Fruit fly (Drosophila melanogaster) whole organism, pupa: ENCODE data around the gene CG46467.

Experiments
- CG10348 ChIP-seq: fragments of 200-800 bp; sonication (Bioruptor generic); IDR thresholded peaks from 2 replicates; pipeline ENCODE4 v1.3.6; 2022; ENCODE audit warnings: missing biosample characterization, missing genetic modification characterization
- CG12605 ChIP-seq: fragments of 200-800 bp; sonication (Bioruptor generic); IDR thresholded peaks from 2 replicates; pipeline ENCODE4 v1.3.6; 2022; ENCODE audit warnings: missing biosample characterization, missing genetic modification characterization
- CG13204 ChIP-seq: fragments of 200-800 bp; sonication (Bioruptor generic); optimal IDR thresholded peaks from 2 replicates; lab custom pipeline; 2018; ENCODE audit warnings: missing biosample characterization, mild to moderate bottlenecking, missing genetic modification characterization, moderate library complexity
- CG14655 ChIP-seq: fragments of 200-800 bp; sonication (Bioruptor generic); optimal IDR thresholded peaks from 3 replicates; lab custom pipeline; 2017; ENCODE audit warnings: mild to moderate bottlenecking, missing biosample characterization, missing genetic modification reagents, missing genetic modification characterization
- CG15710 ChIP-seq: fragments of 200-800 bp; sonication (Bioruptor generic); optimal IDR thresholded peaks from 2 replicates; lab custom pipeline; 2018; ENCODE audit warnings: missing biosample characterization, mild to moderate bottlenecking, missing genetic modification characterization, moderate library complexity
- CG17806 ChIP-seq: fragments of 200-800 bp; sonication (Bioruptor generic); optimal IDR thresholded peaks from 2 replicates; lab custom pipeline; 2018; ENCODE audit warnings: missing biosample characterization, mild to moderate bottlenecking, missing genetic modification characterization, moderate library complexity
- CG32121 ChIP-seq: fragments of 200-800 bp; sonication (Bioruptor generic); IDR thresholded peaks from 2 replicates; pipeline ENCODE4 v1.3.6; 2022; ENCODE audit warnings: missing biosample characterization, missing genetic modification characterization
- CG34367 ChIP-seq: fragments of 200-800 bp; sonication (Bioruptor generic); optimal IDR thresholded peaks from 2 replicates; lab custom pipeline; 2018; ENCODE audit warnings: missing biosample characterization, mild to moderate bottlenecking, missing genetic modification characterization
- CG4496 ChIP-seq: fragments of 200-800 bp; sonication (Bioruptor generic); IDR thresholded peaks from 3 replicates; pipeline ENCODE4 v1.3.6; 2022; ENCODE audit warnings: missing biosample characterization, missing genetic modification characterization
- CG8159 ChIP-seq: fragments of 200-800 bp; sonication (Bioruptor generic); optimal IDR thresholded peaks from 3 replicates; lab custom pipeline; 2018; ENCODE audit warnings: missing biosample characterization, mild to moderate bottlenecking, missing genetic modification characterization, moderate library complexity
- CG8301 ChIP-seq: fragments of 200-800 bp; sonication (Bioruptor generic); optimal IDR thresholded peaks from 2 replicates; lab custom pipeline; 2018; ENCODE audit warnings: missing biosample characterization, mild to moderate bottlenecking, missing genetic modification characterization
- CG9948 ChIP-seq: fragments of 200-800 bp; sonication (Bioruptor generic); optimal IDR thresholded peaks from 2 replicates; lab custom pipeline; 2018; ENCODE audit warnings: missing biosample characterization, mild to moderate bottlenecking, missing genetic modification characterization, moderate library complexity
- D1 ChIP-seq: fragments of 200-800 bp; sonication (Bioruptor generic); optimal IDR thresholded peaks from 2 replicates; lab custom pipeline; 2018; ENCODE audit warnings: missing biosample characterization, mild to moderate bottlenecking, missing genetic modification characterization, moderate library complexity
- EcR ChIP-seq: fragments of 200-800 bp; sonication (Bioruptor generic); optimal IDR thresholded peaks from 3 replicates; lab custom pipeline; 2019; ENCODE audit warnings: missing biosample characterization, missing genetic modification characterization, mild to moderate bottlenecking, moderate library complexity, missing genetic modification reagents
- Ets98B ChIP-seq: fragments of 200-800 bp; sonication (Bioruptor generic); IDR thresholded peaks from 2 replicates; pipeline ENCODE4 v1.3.6; 2022; ENCODE audit warnings: missing biosample characterization, missing genetic modification characterization
- Pif1A ChIP-seq: fragments of 200-800 bp; sonication (Bioruptor generic); optimal IDR thresholded peaks from 3 replicates; lab custom pipeline; 2016; ENCODE audit warnings: missing biosample characterization, missing genetic modification characterization
- Pif1B ChIP-seq: fragments of 200-800 bp; sonication (Bioruptor generic); optimal IDR thresholded peaks from 3 replicates; lab custom pipeline; 2016; ENCODE audit warnings: missing biosample characterization, missing genetic modification characterization
- Snoo ChIP-seq: fragments of 200-800 bp; sonication (Bioruptor generic); optimal IDR thresholded peaks from 3 replicates; lab custom pipeline; 2017; ENCODE audit warnings: missing biosample characterization, mild to moderate bottlenecking, missing genetic modification characterization, inconsistent platforms
- fd96Ca ChIP-seq: fragments of 200-800 bp; sonication (Bioruptor generic); IDR thresholded peaks from 3 replicates; pipeline ENCODE4 v1.3.6; 2022; ENCODE audit warnings: missing biosample characterization, missing genetic modification characterization
- gl ChIP-seq: fragments of 200-800 bp; sonication (Bioruptor generic); optimal IDR thresholded peaks from 2 replicates; lab custom pipeline; 2018; ENCODE audit warnings: missing biosample characterization, mild to moderate bottlenecking, missing genetic modification characterization
- rn ChIP-seq: fragments of 200-800 bp; sonication (Bioruptor generic); IDR thresholded peaks from 2 replicates; pipeline ENCODE4 v1.3.6; 2022; ENCODE audit warnings: missing biosample characterization, missing genetic modification characterization

Gene CG46467

dm6 chr3R:9889776-9890175 is 15.3 kb downstream of the CG46467 start:
- peak; percentile 78 for TF ChIP-seq EcR (GFP tag; lab: Kevin White, UChicago)
- TF ChIP-seq rn: no peak
- no peak for TF ChIP-seq CG8301 (tag; lab: Kevin White, UChicago)
- no peak for TF ChIP-seq CG12605
- no peak for TF ChIP-seq CG9948 (tag; lab: Kevin White, UChicago)
- peak; percentile 47; the same call in 2 of the 3 replicates for TF ChIP-seq fd96Ca (GFP tag; lab: Robert Waterston, UW)
- TF ChIP-seq CG13204 (GFP tag; lab: Kevin White, UChicago): peak; percentile 48
- no peak for TF ChIP-seq CG14655 (GFP tag; lab: Kevin White, UChicago)
- TF ChIP-seq Pif1B (GFP tag; lab: Kevin White, UChicago): no peak
- peak; percentile 2 for TF ChIP-seq CG8159 (tag; lab: Kevin White, UChicago)
- no peak for TF ChIP-seq CG4496
- TF ChIP-seq CG15710 (tag; lab: Kevin White, UChicago): no peak
- no peak for TF ChIP-seq Snoo (tag; lab: Kevin White, UChicago)
- TF ChIP-seq gl (tag; lab: Kevin White, UChicago): peak; percentile 4
- no peak for TF ChIP-seq D1 (tag; lab: Kevin White, UChicago)
- no peak for TF ChIP-seq CG10348 (GFP tag; lab: Robert Waterston, UW)
- TF ChIP-seq, all 21 proteins: peak for 5

- TF ChIP-seq CG10348 (GFP tag; lab: Robert Waterston, UW) (no peak), Pif1A (GFP tag; lab: Kevin White, UChicago) (no peak), CG34367 (tag; lab: Kevin White, UChicago) (no peak), CG9948 (tag; lab: Kevin White, UChicago) (no peak), Ets98B (GFP tag; lab: Robert Waterston, UW) (no peak), CG17806 (tag; lab: Kevin White, UChicago) (no peak), gl (tag; lab: Kevin White, UChicago) (no peak), CG12605 (no peak), CG13204 (GFP tag; lab: Kevin White, UChicago) (no peak), fd96Ca (GFP tag; lab: Robert Waterston, UW) (no peak), CG8159 (tag; lab: Kevin White, UChicago) (no peak), CG15710 (tag; lab: Kevin White, UChicago) (no peak), CG8301 (tag; lab: Kevin White, UChicago) (no peak), CG14655 (GFP tag; lab: Kevin White, UChicago) (no peak), CG4496 (no peak)
These were observed 16.4 kb downstream of the CG46467 start for dm6 chr3R:9890759-9891393.

- no peak for TF ChIP-seq CG14655 (GFP tag; lab: Kevin White, UChicago)
- TF ChIP-seq rn: no peak
- no peak for TF ChIP-seq EcR (GFP tag; lab: Kevin White, UChicago)
- TF ChIP-seq fd96Ca (GFP tag; lab: Robert Waterston, UW): no peak
- no peak for TF ChIP-seq CG10348 (GFP tag; lab: Robert Waterston, UW)
- TF ChIP-seq CG4496: no peak
- no peak for TF ChIP-seq CG12605
- no peak for TF ChIP-seq CG15710 (tag; lab: Kevin White, UChicago)
- no peak for TF ChIP-seq gl (tag; lab: Kevin White, UChicago)
- no peak for TF ChIP-seq CG9948 (tag; lab: Kevin White, UChicago)
- TF ChIP-seq Pif1B (GFP tag; lab: Kevin White, UChicago): no peak
- TF ChIP-seq Snoo (tag; lab: Kevin White, UChicago): no peak
- no peak for TF ChIP-seq CG17806 (tag; lab: Kevin White, UChicago)
- TF ChIP-seq Ets98B (GFP tag; lab: Robert Waterston, UW): no peak
- no peak for TF ChIP-seq Pif1A (GFP tag; lab: Kevin White, UChicago)
- no peak for TF ChIP-seq CG34367 (tag; lab: Kevin White, UChicago)
- no peak for TF ChIP-seq CG32121
- no peak for TF ChIP-seq D1 (tag; lab: Kevin White, UChicago)
These were observed 17.0 kb downstream of the CG46467 start for dm6 chr3R:9891527-9891926.

- no peak for TF ChIP-seq CG14655 (GFP tag; lab: Kevin White, UChicago)
- TF ChIP-seq CG8301 (tag; lab: Kevin White, UChicago): no peak
- TF ChIP-seq CG12605: no peak
- no peak for TF ChIP-seq CG17806 (tag; lab: Kevin White, UChicago)
These were observed 17.6 kb downstream of the CG46467 start for dm6 chr3R:9891948-9892608.

dm6 chr3R:9892664-9893063 is 18.2 kb downstream of the CG46467 start:
- TF ChIP-seq CG13204 (GFP tag; lab: Kevin White, UChicago) (no peak), Ets98B (GFP tag; lab: Robert Waterston, UW) (no peak), CG32121 (no peak), gl (tag; lab: Kevin White, UChicago) (no peak), CG4496 (no peak), CG8301 (tag; lab: Kevin White, UChicago) (no peak), Pif1A (GFP tag; lab: Kevin White, UChicago) (no peak), rn (no peak), CG17806 (tag; lab: Kevin White, UChicago) (no peak), Pif1B (GFP tag; lab: Kevin White, UChicago) (no peak), CG34367 (tag; lab: Kevin White, UChicago) (no peak)
